Worm (Caenorhabditis elegans) whole organism, L4 larva: ENCODE measurements around the gene srj-39.

Experiments
- nhr-237 ChIP-seq: sonication (generic microtip); optimal IDR thresholded peaks from 2 replicates; lab custom pipeline; 2017; ENCODE audit warnings: missing biosample characterization, missing genetic modification characterization
- nhr-28 ChIP-seq: fragments of 150-350 bp; optimal IDR thresholded peaks from 2 replicates; lab custom pipeline; 2014; ENCODE audit warnings: missing biosample characterization, missing genetic modification characterization
- snpc-4 ChIP-seq: fragments of 150-350 bp; optimal IDR thresholded peaks from 2 replicates; lab custom pipeline; 2014; ENCODE audit warnings: missing biosample characterization, missing genetic modification characterization

- TF ChIP-seq snpc-4 (tag; lab: Kevin White, UChicago) (no peak), nhr-28 (tag; lab: Kevin White, UChicago) (no peak), nhr-237 (tag; lab: Kevin White, UChicago) (no peak)
Measured at ce11 chrV:4144205-4144604, 39.8 kb downstream of the srj-39 start, which contains the start of gene Y45G5AL.1.
